Fruit fly (Drosophila melanogaster) whole organism, embryonic: ENCODE data around the gene Hs2st.

Experiments used
- Antp ChIP-seq: fragments of 200-800 bp; sonication (Bioruptor generic); optimal IDR thresholded peaks from 3 replicates; lab custom pipeline; 2016; ENCODE audit warnings: missing biosample characterization, missing genetic modification characterization
- Atf3 ChIP-seq: fragments of 200-800 bp; sonication (Bioruptor generic); optimal IDR thresholded peaks from 3 replicates; lab custom pipeline; 2016; ENCODE audit warnings: missing biosample characterization, missing genetic modification characterization
- CG10147 ChIP-seq: fragments of 200-800 bp; sonication (Bioruptor generic); optimal IDR thresholded peaks from 2 replicates; lab custom pipeline; 2019; ENCODE audit warnings: missing biosample characterization, mild to moderate bottlenecking, missing genetic modification characterization, moderate library complexity
- CG1529 ChIP-seq: fragments of 200-800 bp; sonication (Bioruptor generic); optimal IDR thresholded peaks from 3 replicates; lab custom pipeline; 2018; ENCODE audit warnings: missing biosample characterization, missing genetic modification characterization
- CG15479 ChIP-seq: fragments of 200-800 bp; sonication (Bioruptor generic); optimal IDR thresholded peaks from 3 replicates; lab custom pipeline; 2019; ENCODE audit warnings: missing biosample characterization, mild to moderate bottlenecking, missing genetic modification characterization, moderate library complexity
- CG17385 ChIP-seq: fragments of 200-800 bp; sonication (Bioruptor generic); optimal IDR thresholded peaks from 3 replicates; lab custom pipeline; 2018; ENCODE audit warnings: missing biosample characterization, mild to moderate bottlenecking, missing genetic modification characterization
- CG17612 ChIP-seq: fragments of 200-800 bp; sonication (Bioruptor generic); IDR thresholded peaks from 2 replicates; pipeline ENCODE4 v1.3.6; 2022; ENCODE audit warnings: missing biosample characterization, missing genetic modification characterization
- CG1832 ChIP-seq: fragments of 200-800 bp; sonication (Bioruptor generic); optimal IDR thresholded peaks from 2 replicates; lab custom pipeline; 2017; ENCODE audit warnings: missing biosample characterization, mild to moderate bottlenecking, missing genetic modification characterization, inconsistent platforms
- CG18764 ChIP-seq: fragments of 200-800 bp; sonication (Bioruptor generic); optimal IDR thresholded peaks from 3 replicates; lab custom pipeline; 2016; ENCODE audit warnings: missing biosample characterization, missing genetic modification characterization
- CG2120 ChIP-seq: fragments of 200-800 bp; sonication (Bioruptor generic); optimal IDR thresholded peaks from 3 replicates; lab custom pipeline; 2016; ENCODE audit warnings: missing biosample characterization, missing genetic modification characterization
- CG2875 ChIP-seq: fragments of 200-800 bp; sonication (Bioruptor generic); optimal IDR thresholded peaks from 2 replicates; lab custom pipeline; 2017; ENCODE audit warnings: missing biosample characterization, mild to moderate bottlenecking, missing genetic modification characterization, missing genetic modification reagents
- CG3163 ChIP-seq: fragments of 200-800 bp; sonication (Bioruptor generic); optimal IDR thresholded peaks from 3 replicates; lab custom pipeline; 2016; ENCODE audit warnings: missing biosample characterization, missing genetic modification characterization
- CG4730 ChIP-seq: fragments of 200-800 bp; sonication (Bioruptor generic); IDR thresholded peaks from 2 replicates; pipeline ENCODE4 v1.3.6; 2022; ENCODE audit warnings: missing biosample characterization, missing genetic modification characterization
- CG6175 ChIP-seq: fragments of 200-800 bp; sonication (Bioruptor generic); IDR thresholded peaks from 3 replicates; pipeline ENCODE4 v1.3.6; 2022; ENCODE audit warnings: missing biosample characterization, missing genetic modification characterization
- CG6254 ChIP-seq: fragments of 200-800 bp; sonication (Bioruptor generic); optimal IDR thresholded peaks from 3 replicates; lab custom pipeline; 2017; ENCODE audit warnings: mild to moderate bottlenecking, missing biosample characterization, missing genetic modification reagents, missing genetic modification characterization
- CG6654 ChIP-seq: fragments of 200-800 bp; sonication (Bioruptor generic); optimal IDR thresholded peaks from 2 replicates; lab custom pipeline; 2017; ENCODE audit warnings: missing biosample characterization, mild to moderate bottlenecking, missing genetic modification characterization
- CG9215 ChIP-seq: fragments of 200-800 bp; sonication (Bioruptor generic); IDR thresholded peaks from 2 replicates; pipeline ENCODE4 v1.3.6; 2022; ENCODE audit warnings: missing biosample characterization, missing genetic modification characterization
- CG9609 ChIP-seq: fragments of 200-800 bp; sonication (Bioruptor generic); optimal IDR thresholded peaks from 3 replicates; lab custom pipeline; 2016; ENCODE audit warnings: missing biosample characterization, missing genetic modification characterization
- CTCF ChIP-seq: fragments of 200-800 bp; sonication (Bioruptor generic); optimal IDR thresholded peaks from 2 replicates; lab custom pipeline; 2017; ENCODE audit warnings: missing biosample characterization, mild to moderate bottlenecking, missing genetic modification characterization, moderate library complexity
- CkIIα-i1 ChIP-seq: fragments of 200-800 bp; sonication (Bioruptor generic); IDR thresholded peaks from 2 replicates; pipeline ENCODE4 v1.3.6; 2022; ENCODE audit warnings: missing biosample characterization, missing genetic modification characterization
- Dip2 ChIP-seq: fragments of 200-800 bp; sonication (Bioruptor generic); IDR thresholded peaks from 2 replicates; pipeline ENCODE4 v1.3.6; 2022; ENCODE audit warnings: missing biosample characterization, missing genetic modification characterization
- Dll ChIP-seq: fragments of 200-800 bp; sonication (Bioruptor generic); IDR thresholded peaks from 4 replicates; pipeline ENCODE4 v1.3.6; 2022; ENCODE audit warnings: missing biosample characterization, missing genetic modification characterization; ENCODE audit not compliant: partially characterized antibody
- E2f1 ChIP-seq: fragments of 200-800 bp; sonication (Bioruptor generic); IDR thresholded peaks from 2 replicates; pipeline ENCODE4 v1.3.6; 2022; ENCODE audit warnings: missing biosample characterization, missing genetic modification characterization
- E2f2 ChIP-seq: fragments of 200-800 bp; sonication (Bioruptor generic); IDR thresholded peaks from 2 replicates; pipeline ENCODE4 v1.3.6; 2022; ENCODE audit warnings: missing biosample characterization, missing genetic modification characterization
- Fer2 ChIP-seq: fragments of 200-800 bp; sonication (Bioruptor generic); optimal IDR thresholded peaks from 2 replicates; lab custom pipeline; 2018; ENCODE audit warnings: missing biosample characterization, mild to moderate bottlenecking, missing genetic modification characterization, moderate library complexity
- H15 ChIP-seq: fragments of 200-800 bp; sonication (Bioruptor generic); IDR thresholded peaks from 3 replicates; pipeline ENCODE4 v1.3.6; 2022; ENCODE audit warnings: missing biosample characterization, missing genetic modification characterization
- Hsf ChIP-seq: fragments of 200-800 bp; sonication (Bioruptor generic); optimal IDR thresholded peaks from 3 replicates; lab custom pipeline; 2016; ENCODE audit warnings: missing biosample characterization, missing genetic modification characterization
- MBD-R2 ChIP-seq: fragments of 200-800 bp; sonication (Bioruptor generic); IDR thresholded peaks from 2 replicates; pipeline ENCODE4 v1.3.6; 2022; ENCODE audit warnings: missing biosample characterization, missing genetic modification characterization
- Meics ChIP-seq: fragments of 200-800 bp; sonication (Bioruptor generic); optimal IDR thresholded peaks from 2 replicates; lab custom pipeline; 2017; ENCODE audit warnings: missing biosample characterization, mild to moderate bottlenecking, missing genetic modification characterization
- Mrtf ChIP-seq: fragments of 200-800 bp; sonication (Bioruptor generic); IDR thresholded peaks from 3 replicates; pipeline ENCODE4 v1.3.6; 2022; ENCODE audit warnings: missing biosample characterization, missing genetic modification characterization
- NK7.1 ChIP-seq: fragments of 200-800 bp; sonication (Bioruptor generic); optimal IDR thresholded peaks from 3 replicates; lab custom pipeline; 2016; ENCODE audit warnings: missing biosample characterization, missing genetic modification characterization
- Neu2 ChIP-seq: fragments of 200-800 bp; sonication (Bioruptor generic); optimal IDR thresholded peaks from 3 replicates; lab custom pipeline; 2016; ENCODE audit warnings: missing biosample characterization, missing genetic modification characterization, borderline replicate concordance
- Sox100B ChIP-seq: fragments of 200-800 bp; sonication (Bioruptor generic); optimal IDR thresholded peaks from 3 replicates; lab custom pipeline; 2018; ENCODE audit warnings: missing biosample characterization, mild to moderate bottlenecking, missing genetic modification characterization
- Taf1 ChIP-seq: fragments of 200-800 bp; sonication (Bioruptor generic); IDR thresholded peaks from 2 replicates; pipeline ENCODE4 v1.3.6; 2022; ENCODE audit warnings: missing biosample characterization, missing genetic modification characterization
- br ChIP-seq: fragments of >200 bp; optimal IDR thresholded peaks from 2 replicates; lab custom pipeline; 2017
- btn ChIP-seq: fragments of 200-800 bp; sonication (Bioruptor generic); optimal IDR thresholded peaks from 2 replicates; lab custom pipeline; 2016; ENCODE audit warnings: missing biosample characterization, missing genetic modification characterization
- dimm ChIP-seq: fragments of 200-800 bp; sonication (Bioruptor generic); IDR thresholded peaks from 2 replicates; pipeline ENCODE4 v1.3.6; 2022; ENCODE audit warnings: missing biosample characterization, missing genetic modification characterization
- esg ChIP-seq: fragments of 200-800 bp; sonication (Bioruptor generic); conservative IDR thresholded peaks from 2 replicates; pipeline ENCODE4 v1.3.6; 2022; ENCODE audit warnings: missing biosample characterization, missing genetic modification characterization
- fd64A ChIP-seq: fragments of 200-800 bp; sonication (Bioruptor generic); optimal IDR thresholded peaks from 3 replicates; lab custom pipeline; 2018; ENCODE audit warnings: missing biosample characterization, mild to moderate bottlenecking, missing genetic modification characterization
- hb ChIP-seq: fragments of 200-800 bp; sonication (Bioruptor generic); IDR thresholded peaks from 3 replicates; pipeline ENCODE4 v1.3.6; 2022; ENCODE audit warnings: missing biosample characterization, missing genetic modification characterization; ENCODE audit not compliant: partially characterized antibody
- hkb ChIP-seq, 2 experiments: fragments of 200-800 bp in 1 of 2; fragments of >200 bp in 1 of 2; sonication (Bioruptor generic) in 1 of 2; IDR thresholded peaks in 1 of 2; optimal IDR thresholded peaks in 1 of 2; 2 replicates each; pipeline versions ENCODE4 v1.3.6 to Lab custom; 2017 to 2022; ENCODE audit warnings: missing biosample characterization in 1 of 2, missing genetic modification characterization in 1 of 2
- klu ChIP-seq: fragments of 200-800 bp; sonication (Bioruptor generic); IDR thresholded peaks from 2 replicates; pipeline ENCODE4 v1.3.6; 2022; ENCODE audit warnings: missing biosample characterization, missing genetic modification characterization
- odd ChIP-seq: fragments of 200-800 bp; sonication (Bioruptor generic); optimal IDR thresholded peaks from 2 replicates; lab custom pipeline; 2017; ENCODE audit warnings: missing biosample characterization, mild to moderate bottlenecking, missing genetic modification characterization
- pb ChIP-seq: fragments of 200-800 bp; sonication (Bioruptor generic); optimal IDR thresholded peaks from 3 replicates; lab custom pipeline; 2016; ENCODE audit warnings: missing biosample characterization, missing genetic modification characterization
- pho ChIP-seq: fragments of 200-800 bp; sonication (Bioruptor generic); optimal IDR thresholded peaks from 2 replicates; lab custom pipeline; 2016; ENCODE audit warnings: missing biosample characterization, missing genetic modification characterization
- pum ChIP-seq: fragments of 200-800 bp; sonication (Bioruptor generic); optimal IDR thresholded peaks from 2 replicates; lab custom pipeline; 2016; ENCODE audit warnings: missing biosample characterization, missing genetic modification characterization
- sd ChIP-seq: fragments of 200-800 bp; sonication (Bioruptor generic); optimal IDR thresholded peaks from 3 replicates; lab custom pipeline; 2018; ENCODE audit warnings: missing biosample characterization, mild to moderate bottlenecking, missing genetic modification characterization, moderate library complexity
- slbo ChIP-seq: fragments of 200-800 bp; sonication (Bioruptor generic); IDR thresholded peaks from 2 replicates; pipeline ENCODE4 v1.3.6; 2022; ENCODE audit warnings: missing biosample characterization, missing genetic modification characterization
- slp2 ChIP-seq: fragments of 200-800 bp; sonication (Bioruptor generic); optimal IDR thresholded peaks from 2 replicates; lab custom pipeline; 2016; ENCODE audit warnings: missing biosample characterization, missing genetic modification characterization
- trh ChIP-seq: fragments of 200-800 bp; sonication (Bioruptor generic); optimal IDR thresholded peaks from 2 replicates; lab custom pipeline; 2016; ENCODE audit warnings: missing biosample characterization, missing genetic modification characterization
- z ChIP-seq: fragments of 200-800 bp; sonication (Bioruptor generic); IDR thresholded peaks from 3 replicates; pipeline ENCODE4 v1.3.6; 2022; ENCODE audit warnings: missing biosample characterization, missing genetic modification characterization

Gene Hs2st

DNA sequence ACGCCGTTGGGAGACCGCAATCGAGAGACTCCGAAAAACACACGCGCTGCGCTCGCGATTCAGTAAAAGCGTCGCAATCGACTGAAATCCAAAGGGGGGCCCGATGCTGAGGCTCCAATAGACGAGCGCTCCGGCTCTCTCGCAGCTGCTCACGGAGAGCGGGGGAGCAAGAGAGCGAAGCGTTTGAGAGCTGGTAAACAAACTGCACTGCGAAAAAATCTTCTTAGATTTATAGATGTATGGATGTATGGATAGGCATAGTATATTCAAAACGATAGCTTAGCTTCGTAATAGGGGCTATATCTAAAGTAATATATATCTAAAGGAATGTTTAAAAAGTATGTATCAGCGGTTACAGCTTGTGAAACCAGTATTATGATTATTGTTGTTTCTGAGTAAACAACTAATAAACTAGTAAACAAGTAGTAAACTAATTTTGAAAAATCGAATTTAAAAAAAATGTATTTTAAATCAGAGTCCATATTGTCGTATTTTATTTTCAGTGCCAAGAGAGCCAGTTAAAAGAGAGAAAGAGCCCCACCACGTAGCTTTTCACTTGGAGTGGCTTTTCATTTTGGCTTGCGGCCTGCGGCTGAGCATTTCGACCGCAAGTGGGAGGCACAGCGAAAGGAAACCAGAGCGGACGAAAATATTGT, 21.0 kb downstream of the Hs2st start, which contains the start of the genes Alp12 and CG13085 (continued):
- TF ChIP-seq CG1832, result no peak
- peak; percentile 95 for TF ChIP-seq klu (GFP tag; lab: Robert Waterston, UW)
- TF ChIP-seq CG2120 (GFP tag; lab: Kevin White, UChicago), result peak; percentile 98
- TF ChIP-seq dimm (GFP tag; lab: Robert Waterston, UW), result peak; percentile 87
- TF ChIP-seq odd (GFP tag; lab: Kevin White, UChicago), result peak; percentile 99
- peak; percentile 91 for TF ChIP-seq CG6175 (GFP tag; lab: Robert Waterston, UW)
- peak; percentile 74 for TF ChIP-seq CTCF (GFP tag; lab: Kevin White, UChicago)
- TF ChIP-seq Taf1, result peak; percentile 90
- TF ChIP-seq Mrtf (GFP tag; lab: Robert Waterston, UW), result peak; percentile 94
- TF ChIP-seq fd64A (GFP tag; lab: Kevin White, UChicago), result peak; percentile 93
- TF ChIP-seq CG4730 (GFP tag; lab: Robert Waterston, UW), result peak; percentile 94
- TF ChIP-seq CG18764 (GFP tag; lab: Kevin White, UChicago), result peak; percentile 95
- TF ChIP-seq pb, result peak; percentile 71
- TF ChIP-seq Hsf (GFP tag; lab: Kevin White, UChicago), result peak; percentile 98
- peak; percentile 100 for TF ChIP-seq Sox100B (GFP tag; lab: Kevin White, UChicago)
- TF ChIP-seq E2f1, result peak; percentile 96
- TF ChIP-seq slbo (GFP tag; lab: Robert Waterston, UW), result peak; percentile 96
- peak; percentile 98 for TF ChIP-seq CG1529 (GFP tag; lab: Kevin White, UChicago)
- TF ChIP-seq hkb (optimal IDR thresholded peaks at IDR 0.05; lab: Kevin White, UChicago), result no peak
- peak; percentile 97 for TF ChIP-seq hkb (GFP tag; IDR thresholded peaks at IDR 0.05; lab: Robert Waterston, UW)
- peak; percentile 69; the same call in 2 of the 3 replicates for TF ChIP-seq z
- TF ChIP-seq CG10147 (GFP tag; lab: Kevin White, UChicago), result peak; percentile 98
- peak; percentile 42 for TF ChIP-seq Neu2 (GFP tag; lab: Kevin White, UChicago)
- TF ChIP-seq CG6254 (GFP tag; lab: Kevin White, UChicago), result peak; percentile 96
- TF ChIP-seq MBD-R2 (GFP tag; lab: Robert Waterston, UW), result peak; percentile 72
- TF ChIP-seq CG2875 (GFP tag; lab: Kevin White, UChicago), result peak; percentile 98
- TF ChIP-seq CG17612, result peak; percentile 89
- peak; percentile 95 for TF ChIP-seq CG9215 (GFP tag; lab: Robert Waterston, UW)
- peak; percentile 90 for TF ChIP-seq Atf3 (GFP tag; lab: Kevin White, UChicago)
- TF ChIP-seq CG17385 (GFP tag; lab: Kevin White, UChicago), result peak; percentile 98
- peak; percentile 83 for TF ChIP-seq btn (GFP tag; lab: Kevin White, UChicago)
- no peak for TF ChIP-seq hb (GFP tag; lab: Robert Waterston, UW)
- TF ChIP-seq E2f2 (GFP tag; lab: Robert Waterston, UW), result peak; percentile 85
- TF ChIP-seq H15 (GFP tag; lab: Robert Waterston, UW), result peak; percentile 92
- peak; percentile 75; the same call in 1 of the 2 replicates for TF ChIP-seq Dip2 (GFP tag; lab: Robert Waterston, UW)
- TF ChIP-seq CG3163, result peak; percentile 81
- TF ChIP-seq CG6654 (GFP tag; lab: Kevin White, UChicago), result peak; percentile 91
- TF ChIP-seq NK7.1 (GFP tag; lab: Kevin White, UChicago), result peak; percentile 89
- TF ChIP-seq CG15479 (GFP tag; lab: Kevin White, UChicago), result no peak
- TF ChIP-seq CkIIα-i1, result peak; percentile 68
- peak; percentile 94 for TF ChIP-seq pum
- peak; percentile 93 for TF ChIP-seq sd (tag; lab: Kevin White, UChicago)
- TF ChIP-seq CG9609, result peak; percentile 88
- no peak; the same call in 3 of the 4 replicates for TF ChIP-seq Dll
- TF ChIP-seq br (lab: Kevin White, UChicago), result no peak
- peak; percentile 91 for TF ChIP-seq trh (GFP tag; lab: Kevin White, UChicago)
- TF ChIP-seq Meics (GFP tag; lab: Kevin White, UChicago), result peak; percentile 99
- TF ChIP-seq esg (GFP tag; lab: Robert Waterston, UW), result peak; percentile 96
- TF ChIP-seq Fer2 (tag; lab: Kevin White, UChicago), result peak; percentile 94
- peak; percentile 90 for TF ChIP-seq Antp (GFP tag; lab: Kevin White, UChicago)
- TF ChIP-seq slp2 (GFP tag; lab: Kevin White, UChicago), result peak; percentile 92
- peak; percentile 95 for TF ChIP-seq pho (GFP tag; lab: Kevin White, UChicago)
